Fruit fly (Drosophila melanogaster) whole organism, pupa: ENCODE results near the gene Ibf1.

Source experiments
- CG10348 ChIP-seq: fragments of 200-800 bp; sonication (Bioruptor generic); IDR thresholded peaks from 2 replicates; pipeline ENCODE4 v1.3.6; 2022; ENCODE audit warnings: missing biosample characterization, missing genetic modification characterization
- CG12605 ChIP-seq: fragments of 200-800 bp; sonication (Bioruptor generic); IDR thresholded peaks from 2 replicates; pipeline ENCODE4 v1.3.6; 2022; ENCODE audit warnings: missing biosample characterization, missing genetic modification characterization
- CG13204 ChIP-seq: fragments of 200-800 bp; sonication (Bioruptor generic); optimal IDR thresholded peaks from 2 replicates; lab custom pipeline; 2018; ENCODE audit warnings: missing biosample characterization, mild to moderate bottlenecking, missing genetic modification characterization, moderate library complexity
- CG14655 ChIP-seq: fragments of 200-800 bp; sonication (Bioruptor generic); optimal IDR thresholded peaks from 3 replicates; lab custom pipeline; 2017; ENCODE audit warnings: mild to moderate bottlenecking, missing biosample characterization, missing genetic modification reagents, missing genetic modification characterization
- CG15710 ChIP-seq: fragments of 200-800 bp; sonication (Bioruptor generic); optimal IDR thresholded peaks from 2 replicates; lab custom pipeline; 2018; ENCODE audit warnings: missing biosample characterization, mild to moderate bottlenecking, missing genetic modification characterization, moderate library complexity
- CG17806 ChIP-seq: fragments of 200-800 bp; sonication (Bioruptor generic); optimal IDR thresholded peaks from 2 replicates; lab custom pipeline; 2018; ENCODE audit warnings: missing biosample characterization, mild to moderate bottlenecking, missing genetic modification characterization, moderate library complexity
- CG32121 ChIP-seq: fragments of 200-800 bp; sonication (Bioruptor generic); IDR thresholded peaks from 2 replicates; pipeline ENCODE4 v1.3.6; 2022; ENCODE audit warnings: missing biosample characterization, missing genetic modification characterization
- CG34367 ChIP-seq: fragments of 200-800 bp; sonication (Bioruptor generic); optimal IDR thresholded peaks from 2 replicates; lab custom pipeline; 2018; ENCODE audit warnings: missing biosample characterization, mild to moderate bottlenecking, missing genetic modification characterization
- CG4496 ChIP-seq: fragments of 200-800 bp; sonication (Bioruptor generic); IDR thresholded peaks from 3 replicates; pipeline ENCODE4 v1.3.6; 2022; ENCODE audit warnings: missing biosample characterization, missing genetic modification characterization
- CG8159 ChIP-seq: fragments of 200-800 bp; sonication (Bioruptor generic); optimal IDR thresholded peaks from 3 replicates; lab custom pipeline; 2018; ENCODE audit warnings: missing biosample characterization, mild to moderate bottlenecking, missing genetic modification characterization, moderate library complexity
- CG8301 ChIP-seq: fragments of 200-800 bp; sonication (Bioruptor generic); optimal IDR thresholded peaks from 2 replicates; lab custom pipeline; 2018; ENCODE audit warnings: missing biosample characterization, mild to moderate bottlenecking, missing genetic modification characterization
- CG9948 ChIP-seq: fragments of 200-800 bp; sonication (Bioruptor generic); optimal IDR thresholded peaks from 2 replicates; lab custom pipeline; 2018; ENCODE audit warnings: missing biosample characterization, mild to moderate bottlenecking, missing genetic modification characterization, moderate library complexity
- D1 ChIP-seq: fragments of 200-800 bp; sonication (Bioruptor generic); optimal IDR thresholded peaks from 2 replicates; lab custom pipeline; 2018; ENCODE audit warnings: missing biosample characterization, mild to moderate bottlenecking, missing genetic modification characterization, moderate library complexity
- EcR ChIP-seq: fragments of 200-800 bp; sonication (Bioruptor generic); optimal IDR thresholded peaks from 3 replicates; lab custom pipeline; 2019; ENCODE audit warnings: missing biosample characterization, missing genetic modification characterization, mild to moderate bottlenecking, moderate library complexity, missing genetic modification reagents
- Ets98B ChIP-seq: fragments of 200-800 bp; sonication (Bioruptor generic); IDR thresholded peaks from 2 replicates; pipeline ENCODE4 v1.3.6; 2022; ENCODE audit warnings: missing biosample characterization, missing genetic modification characterization
- Pif1A ChIP-seq: fragments of 200-800 bp; sonication (Bioruptor generic); optimal IDR thresholded peaks from 3 replicates; lab custom pipeline; 2016; ENCODE audit warnings: missing biosample characterization, missing genetic modification characterization
- Pif1B ChIP-seq: fragments of 200-800 bp; sonication (Bioruptor generic); optimal IDR thresholded peaks from 3 replicates; lab custom pipeline; 2016; ENCODE audit warnings: missing biosample characterization, missing genetic modification characterization
- Snoo ChIP-seq: fragments of 200-800 bp; sonication (Bioruptor generic); optimal IDR thresholded peaks from 3 replicates; lab custom pipeline; 2017; ENCODE audit warnings: missing biosample characterization, mild to moderate bottlenecking, missing genetic modification characterization, inconsistent platforms
- fd96Ca ChIP-seq: fragments of 200-800 bp; sonication (Bioruptor generic); IDR thresholded peaks from 3 replicates; pipeline ENCODE4 v1.3.6; 2022; ENCODE audit warnings: missing biosample characterization, missing genetic modification characterization
- gl ChIP-seq: fragments of 200-800 bp; sonication (Bioruptor generic); optimal IDR thresholded peaks from 2 replicates; lab custom pipeline; 2018; ENCODE audit warnings: missing biosample characterization, mild to moderate bottlenecking, missing genetic modification characterization
- rn ChIP-seq: fragments of 200-800 bp; sonication (Bioruptor generic); IDR thresholded peaks from 2 replicates; pipeline ENCODE4 v1.3.6; 2022; ENCODE audit warnings: missing biosample characterization, missing genetic modification characterization

The Ibf1 gene

dm6 chr3R:9220064-9220864, 38.5 kb upstream of the Ibf1 start:
- TF ChIP-seq gl (tag; lab: Kevin White, UChicago): peak; percentile 71
- peak; percentile 67 for TF ChIP-seq CG8159 (tag; lab: Kevin White, UChicago)
- TF ChIP-seq CG8301: peak; percentile 77
- TF ChIP-seq CG32121: peak; percentile 82
- TF ChIP-seq CG10348 (GFP tag; lab: Robert Waterston, UW): no peak
- peak; percentile 88 for TF ChIP-seq CG4496 (GFP tag; lab: Robert Waterston, UW)
- TF ChIP-seq CG9948 (tag; lab: Kevin White, UChicago): peak; percentile 23
- peak; percentile 78; the same call in 2 of the 3 replicates for TF ChIP-seq fd96Ca (GFP tag; lab: Robert Waterston, UW)
- peak; percentile 47 for TF ChIP-seq CG34367
- peak; percentile 93 for TF ChIP-seq CG12605 (GFP tag; lab: Robert Waterston, UW)
- peak; percentile 76 for TF ChIP-seq Ets98B (GFP tag; lab: Robert Waterston, UW)
- peak; percentile 54 for TF ChIP-seq CG15710 (tag; lab: Kevin White, UChicago)
- peak; percentile 91 for TF ChIP-seq CG14655
- TF ChIP-seq Pif1B (GFP tag; lab: Kevin White, UChicago): peak; percentile 78
- TF ChIP-seq EcR (GFP tag; lab: Kevin White, UChicago): peak; percentile 85
- peak; percentile 61 for TF ChIP-seq Snoo
- TF ChIP-seq CG13204 (GFP tag; lab: Kevin White, UChicago): peak; percentile 70
- peak; percentile 49 for TF ChIP-seq CG17806
- peak; percentile 54; the same call in 1 of the 2 replicates for TF ChIP-seq rn (GFP tag; lab: Robert Waterston, UW)
- peak; percentile 67 for TF ChIP-seq Pif1A (GFP tag; lab: Kevin White, UChicago)
- TF ChIP-seq D1 (tag; lab: Kevin White, UChicago): peak; percentile 42
- TF ChIP-seq, all 21 proteins: peak for 20

DNA sequence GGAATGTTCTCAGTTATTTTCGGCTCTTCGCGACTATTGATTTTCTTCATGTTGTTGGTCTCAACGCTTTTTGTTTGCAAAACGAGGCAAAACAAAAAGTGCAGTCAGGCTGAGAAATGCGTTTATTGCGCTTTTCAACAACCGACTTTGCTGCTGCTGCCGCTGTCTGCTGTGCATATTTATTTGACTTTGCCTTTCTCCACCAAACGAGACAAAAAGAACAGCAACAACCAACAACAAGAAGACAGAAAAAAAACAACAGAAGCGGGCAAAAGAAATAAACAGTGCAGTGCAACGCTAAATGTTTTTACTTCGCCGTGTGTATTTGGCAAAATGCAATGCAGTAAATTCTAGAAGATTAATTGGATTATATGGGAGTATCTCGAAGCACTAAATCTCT, 36.4 kb upstream of the Ibf1 start:
- TF ChIP-seq CG13204 (GFP tag; lab: Kevin White, UChicago): no peak
- no peak for TF ChIP-seq CG15710 (tag; lab: Kevin White, UChicago)
- peak; percentile 57; the same call in 2 of the 3 replicates for TF ChIP-seq CG4496 (GFP tag; lab: Robert Waterston, UW)
- peak; percentile 55 for TF ChIP-seq CG14655
- no peak for TF ChIP-seq CG17806
- no peak for TF ChIP-seq CG12605 (GFP tag; lab: Robert Waterston, UW)
- no peak for TF ChIP-seq CG10348 (GFP tag; lab: Robert Waterston, UW)
- TF ChIP-seq Pif1B (GFP tag; lab: Kevin White, UChicago): no peak
- peak; percentile 32 for TF ChIP-seq gl (tag; lab: Kevin White, UChicago)
- TF ChIP-seq D1 (tag; lab: Kevin White, UChicago): no peak
- TF ChIP-seq CG8301: peak; percentile 42
- TF ChIP-seq CG8159 (tag; lab: Kevin White, UChicago): no peak
- TF ChIP-seq CG34367: no peak
- TF ChIP-seq Pif1A (GFP tag; lab: Kevin White, UChicago): no peak
- TF ChIP-seq Snoo: peak; percentile 6
- TF ChIP-seq CG32121: peak; percentile 51; the same call in 1 of the 2 replicates
- no peak for TF ChIP-seq EcR (GFP tag; lab: Kevin White, UChicago)
- TF ChIP-seq fd96Ca (GFP tag; lab: Robert Waterston, UW): no peak
- TF ChIP-seq CG9948 (tag; lab: Kevin White, UChicago): no peak
- TF ChIP-seq rn (GFP tag; lab: Robert Waterston, UW): no peak
- peak; percentile 50 for TF ChIP-seq Ets98B (GFP tag; lab: Robert Waterston, UW)

DNA sequence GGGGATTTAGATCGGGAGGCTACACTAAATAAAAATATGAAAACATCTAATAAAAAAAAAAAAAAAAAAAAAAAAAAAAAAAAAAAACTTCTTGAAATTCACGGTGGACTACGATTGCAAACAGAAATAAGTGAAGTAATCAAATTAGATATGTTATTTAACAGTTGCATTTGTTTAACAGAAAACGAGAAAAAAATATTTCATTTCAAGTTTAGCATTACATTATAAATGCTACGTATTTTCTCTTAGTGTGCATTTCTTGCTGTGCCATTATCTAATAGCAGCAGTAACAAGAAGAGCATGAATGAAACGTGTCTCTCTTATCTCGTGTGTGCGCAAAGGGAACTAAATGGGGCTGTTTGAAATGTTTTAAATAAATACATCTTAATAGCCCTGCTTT, 34.0 kb upstream of the Ibf1 start:
- TF ChIP-seq EcR (GFP tag; lab: Kevin White, UChicago): no peak
- no peak for TF ChIP-seq Snoo
- TF ChIP-seq CG4496 (GFP tag; lab: Robert Waterston, UW): peak; percentile 73
- peak; percentile 22; the same call in 1 of the 2 replicates for TF ChIP-seq rn (GFP tag; lab: Robert Waterston, UW)
- TF ChIP-seq CG34367: peak; percentile 5
- peak; percentile 69 for TF ChIP-seq CG32121
- TF ChIP-seq CG15710 (tag; lab: Kevin White, UChicago): peak; percentile 20
- peak; percentile 38 for TF ChIP-seq CG17806
- TF ChIP-seq CG8159 (tag; lab: Kevin White, UChicago): peak; percentile 28
- TF ChIP-seq Pif1A (GFP tag; lab: Kevin White, UChicago): peak; percentile 63
- TF ChIP-seq fd96Ca (GFP tag; lab: Robert Waterston, UW): no peak
- peak; percentile 49; the same call in 1 of the 2 replicates for TF ChIP-seq CG12605 (GFP tag; lab: Robert Waterston, UW)
- TF ChIP-seq CG9948 (tag; lab: Kevin White, UChicago): peak; percentile 49
- TF ChIP-seq CG10348 (GFP tag; lab: Robert Waterston, UW): no peak
- TF ChIP-seq Pif1B (GFP tag; lab: Kevin White, UChicago): peak; percentile 46
- TF ChIP-seq Ets98B (GFP tag; lab: Robert Waterston, UW): peak; percentile 70
- TF ChIP-seq CG14655: peak; percentile 67

- TF ChIP-seq CG8159 (tag; lab: Kevin White, UChicago): no peak
- no peak for TF ChIP-seq CG9948 (tag; lab: Kevin White, UChicago)
- peak; percentile 15 for TF ChIP-seq CG15710 (tag; lab: Kevin White, UChicago)
- TF ChIP-seq CG10348 (GFP tag; lab: Robert Waterston, UW): no peak
- TF ChIP-seq Snoo: no peak
- TF ChIP-seq CG34367: peak; percentile 2
- no peak for TF ChIP-seq fd96Ca (GFP tag; lab: Robert Waterston, UW)
- TF ChIP-seq CG12605 (GFP tag; lab: Robert Waterston, UW): no peak
- TF ChIP-seq CG8301: no peak
- TF ChIP-seq EcR (GFP tag; lab: Kevin White, UChicago): peak; percentile 75
- TF ChIP-seq CG13204 (GFP tag; lab: Kevin White, UChicago): peak; percentile 64
- no peak for TF ChIP-seq CG14655
- TF ChIP-seq gl (tag; lab: Kevin White, UChicago): peak; percentile 43
- no peak for TF ChIP-seq Pif1A (GFP tag; lab: Kevin White, UChicago)
- TF ChIP-seq CG32121: no peak
- no peak for TF ChIP-seq Pif1B (GFP tag; lab: Kevin White, UChicago)
- no peak for TF ChIP-seq rn (GFP tag; lab: Robert Waterston, UW)
- TF ChIP-seq D1 (tag; lab: Kevin White, UChicago): no peak
- peak; percentile 71 for TF ChIP-seq CG4496 (GFP tag; lab: Robert Waterston, UW)
- no peak for TF ChIP-seq Ets98B (GFP tag; lab: Robert Waterston, UW)
- TF ChIP-seq CG17806: no peak
Measured at dm6 chr3R:9226146-9226545, 32.6 kb upstream of the Ibf1 start.
